Worm (Caenorhabditis elegans) whole organism, L4 larva: ENCODE data around the gene T03G6.7.

Source experiments
- F10B5.3 ChIP-seq: sonication (generic microtip); optimal IDR thresholded peaks from 2 replicates; lab custom pipeline; 2016; ENCODE audit warnings: mild to moderate bottlenecking, missing genetic modification characterization, missing compliant biosample characterization
- F26F4.8 ChIP-seq: fragments of 200-800 bp; sonication (Bioruptor generic); conservative IDR thresholded peaks from 2 replicates; pipeline ENCODE4 v1.3.6; 2022; ENCODE audit warnings: missing genetic modification characterization, missing compliant biosample characterization
- F37D6.2 ChIP-seq: sonication (generic microtip); optimal IDR thresholded peaks from 2 replicates; lab custom pipeline; 2016; ENCODE audit warnings: mild to moderate bottlenecking, missing genetic modification characterization, missing compliant biosample characterization
- F44E2.7 ChIP-seq: fragments of 200-800 bp; sonication (Bioruptor generic); IDR thresholded peaks from 2 replicates; pipeline ENCODE4 v2.1.2; 2022; ENCODE audit warnings: missing genetic modification characterization, missing compliant biosample characterization
- F49E8.2 ChIP-seq: sonication (generic microtip); optimal IDR thresholded peaks from 2 replicates; lab custom pipeline; 2016; ENCODE audit warnings: missing compliant biosample characterization, mild to moderate bottlenecking, missing genetic modification characterization, borderline replicate concordance
- T20F7.1 ChIP-seq: fragments of 200-800 bp; sonication (Bioruptor generic); optimal IDR thresholded peaks from 2 replicates; lab custom pipeline; 2018; ENCODE audit warnings: mild to moderate bottlenecking, missing genetic modification characterization, missing compliant biosample characterization
- Y105C5A.15 ChIP-seq: fragments of 200-800 bp; sonication (Bioruptor generic); IDR thresholded peaks from 2 replicates; pipeline ENCODE4 v1.3.6; 2022; ENCODE audit warnings: missing genetic modification characterization, missing compliant biosample characterization
- Y48G9A.11 ChIP-seq: fragments of 200-800 bp; sonication (Bioruptor generic); IDR thresholded peaks from 2 replicates; pipeline ENCODE4 v1.3.6; 2022; ENCODE audit warnings: missing genetic modification reagents, missing genetic modification characterization, missing compliant biosample characterization
- Y5F2A.4 ChIP-seq: fragments of 200-800 bp; sonication (Bioruptor generic); optimal IDR thresholded peaks from 2 replicates; lab custom pipeline; 2018; ENCODE audit warnings: mild to moderate bottlenecking, missing genetic modification characterization, missing compliant biosample characterization
- Y75B8A.6 ChIP-seq: fragments of 200-800 bp; sonication (Bioruptor generic); IDR thresholded peaks from 2 replicates; pipeline ENCODE4 v1.3.6; 2022; ENCODE audit warnings: missing genetic modification reagents, missing genetic modification characterization, missing compliant biosample characterization
- ZK337.2 ChIP-seq: fragments of 200-800 bp; sonication (Bioruptor generic); IDR thresholded peaks from 2 replicates; pipeline ENCODE4 v1.3.6; 2022; ENCODE audit warnings: missing genetic modification reagents, missing genetic modification characterization, missing compliant biosample characterization
- aha-1 ChIP-seq: fragments of 150-350 bp; peaks from one replicate; lab custom pipeline; 2014; ENCODE audit warnings: missing biosample characterization, missing genetic modification characterization
- arid-1 ChIP-seq: fragments of 200-800 bp; sonication (Bioruptor generic); conservative IDR thresholded peaks from 2 replicates; pipeline ENCODE4 v1.3.6; 2022; ENCODE audit warnings: missing genetic modification reagents, missing genetic modification characterization, missing compliant biosample characterization
- ceh-20 ChIP-seq: fragments of 200-800 bp; sonication (Bioruptor generic); IDR thresholded peaks from 2 replicates; pipeline ENCODE4 v1.3.6; 2022; ENCODE audit warnings: missing genetic modification reagents, missing genetic modification characterization, missing compliant biosample characterization
- ceh-28 ChIP-seq: fragments of 150-350 bp; optimal IDR thresholded peaks from 2 replicates; lab custom pipeline; 2014; ENCODE audit warnings: missing biosample characterization, missing genetic modification reagents, missing genetic modification characterization
- ceh-32 ChIP-seq: sonication (generic microtip); optimal IDR thresholded peaks from 2 replicates; lab custom pipeline; 2016; ENCODE audit warnings: mild to moderate bottlenecking, missing genetic modification characterization, missing compliant biosample characterization; ENCODE audit not compliant: poor library complexity
- ceh-62 ChIP-seq: sonication (generic microtip); optimal IDR thresholded peaks from 2 replicates; lab custom pipeline; 2017; ENCODE audit warnings: missing biosample characterization, missing genetic modification characterization
- ceh-82 ChIP-seq: sonication (generic microtip); optimal IDR thresholded peaks from 2 replicates; lab custom pipeline; 2017; ENCODE audit warnings: missing biosample characterization, missing genetic modification characterization
- daf-16 ChIP-seq, 3 experiments: sonication (generic microtip); optimal IDR thresholded peaks; 2 replicates each; lab custom pipeline; 2016 to 2017; ENCODE audit warnings: missing genetic modification characterization in 3 of 3, missing genetic modification reagents in 3 of 3, mild to moderate bottlenecking in 2 of 3, missing compliant biosample characterization in 2 of 3, missing biosample characterization in 1 of 3, moderate library complexity in 1 of 3
- dmd-6 ChIP-seq: fragments of 200-800 bp; sonication (Bioruptor generic); IDR thresholded peaks from 2 replicates; pipeline ENCODE4 v1.3.6; 2022; ENCODE audit warnings: missing genetic modification reagents, missing genetic modification characterization, missing compliant biosample characterization
- egl-27 ChIP-seq: sonication (generic microtip); optimal IDR thresholded peaks from 3 replicates; lab custom pipeline; 2017; ENCODE audit warnings: missing biosample characterization, missing genetic modification reagents, missing genetic modification characterization
- fkh-10 ChIP-seq: fragments of 150-350 bp; optimal IDR thresholded peaks from 2 replicates; lab custom pipeline; 2014; ENCODE audit warnings: missing biosample characterization, missing genetic modification reagents, missing genetic modification characterization
- fos-1 ChIP-seq: fragments of 150-350 bp; optimal IDR thresholded peaks from 2 replicates; lab custom pipeline; 2014; ENCODE audit warnings: missing biosample characterization, missing genetic modification characterization
- gei-8 ChIP-seq: fragments of 200-800 bp; sonication (Bioruptor generic); optimal IDR thresholded peaks from 2 replicates; lab custom pipeline; 2018; ENCODE audit warnings: mild to moderate bottlenecking, missing genetic modification characterization, missing compliant biosample characterization
- hif-1 ChIP-seq, 2 experiments: sonication (generic microtip); optimal IDR thresholded peaks; 2 replicates each; lab custom pipeline; 2016 to 2017; ENCODE audit warnings: missing compliant biosample characterization in 2 of 2, missing genetic modification characterization in 2 of 2, missing genetic modification reagents in 2 of 2, missing genotype in 2 of 2, mild to moderate bottlenecking in 1 of 2
- hlh-11 ChIP-seq: fragments of 200-800 bp; sonication (Bioruptor generic); optimal IDR thresholded peaks from 2 replicates; lab custom pipeline; 2018; ENCODE audit warnings: mild to moderate bottlenecking, missing genetic modification characterization, missing compliant biosample characterization
- hlh-30 ChIP-seq: sonication (generic microtip); optimal IDR thresholded peaks from 2 replicates; lab custom pipeline; 2017; ENCODE audit warnings: antibody characterized with exemption, mild to moderate bottlenecking, missing genetic modification characterization, missing compliant biosample characterization; ENCODE audit not compliant: insufficient read depth
- hmg-1.1 ChIP-seq: fragments of 200-800 bp; sonication (Bioruptor generic); IDR thresholded peaks from 2 replicates; pipeline ENCODE4 v1.3.6; 2022; ENCODE audit warnings: missing genetic modification reagents, missing genetic modification characterization, missing compliant biosample characterization
- jun-1 ChIP-seq: fragments of 150-350 bp; optimal IDR thresholded peaks from 2 replicates; lab custom pipeline; 2014; ENCODE audit warnings: missing biosample characterization, missing genetic modification reagents, missing genetic modification characterization
- lim-7 ChIP-seq: fragments of 200-800 bp; sonication (Bioruptor generic); IDR thresholded peaks from 2 replicates; pipeline ENCODE4 v1.3.6; 2022; ENCODE audit warnings: missing genetic modification characterization, missing compliant biosample characterization
- lin-38 ChIP-seq: fragments of 200-800 bp; sonication (Bioruptor generic); IDR thresholded peaks from 2 replicates; pipeline ENCODE4 v1.3.6; 2022; ENCODE audit warnings: missing genetic modification reagents, missing genetic modification characterization, missing compliant biosample characterization
- lin-39 ChIP-seq: fragments of 150-350 bp; optimal IDR thresholded peaks from 2 replicates; lab custom pipeline; 2014; ENCODE audit warnings: missing biosample characterization, missing genetic modification reagents, missing genetic modification characterization
- lsy-2 ChIP-seq, 2 experiments: fragments of 150-350 bp in 1 of 2; sonication (generic microtip) in 1 of 2; optimal IDR thresholded peaks; 2 replicates each; lab custom pipeline; 2014 to 2017; ENCODE audit warnings: missing biosample characterization in 2 of 2, missing genetic modification characterization in 2 of 2
- madf-5 ChIP-seq, 2 experiments: fragments of 200-800 bp; sonication (Bioruptor generic); IDR thresholded peaks; 2 replicates each; pipeline ENCODE4 v1.3.6; 2022; ENCODE audit warnings: missing compliant biosample characterization in 2 of 2, missing genetic modification characterization in 2 of 2
- nhr-102 ChIP-seq: sonication (generic microtip); optimal IDR thresholded peaks from 2 replicates; lab custom pipeline; 2016; ENCODE audit warnings: mild to moderate bottlenecking, missing genetic modification characterization, moderate library complexity, missing compliant biosample characterization
- nhr-11 ChIP-seq: fragments of 150-350 bp; optimal IDR thresholded peaks from 2 replicates; lab custom pipeline; 2014; ENCODE audit warnings: missing biosample characterization, missing genetic modification characterization
- nhr-25 ChIP-seq: sonication (generic microtip); optimal IDR thresholded peaks from 2 replicates; lab custom pipeline; 2017; ENCODE audit warnings: missing genetic modification characterization, mild to moderate bottlenecking, missing compliant biosample characterization, antibody characterized with exemption, moderate library complexity, borderline replicate concordance; ENCODE audit not compliant: insufficient read depth
- nhr-28 ChIP-seq: fragments of 150-350 bp; optimal IDR thresholded peaks from 2 replicates; lab custom pipeline; 2014; ENCODE audit warnings: missing biosample characterization, missing genetic modification characterization
- nhr-48 ChIP-seq: sonication (generic microtip); optimal IDR thresholded peaks from 2 replicates; lab custom pipeline; 2016; ENCODE audit warnings: mild to moderate bottlenecking, missing genetic modification characterization, missing compliant biosample characterization
- nhr-6 ChIP-seq: fragments of 150-350 bp; optimal IDR thresholded peaks from 2 replicates; lab custom pipeline; 2014; ENCODE audit warnings: missing biosample characterization, missing genetic modification characterization
- nhr-76 ChIP-seq: fragments of 150-350 bp; optimal IDR thresholded peaks from 2 replicates; lab custom pipeline; 2014; ENCODE audit warnings: missing biosample characterization, missing genetic modification characterization
- php-3 ChIP-seq: fragments of 200-800 bp; sonication (Bioruptor generic); IDR thresholded peaks from 2 replicates; pipeline ENCODE4 v1.3.6; 2022; ENCODE audit warnings: missing genetic modification reagents, missing genetic modification characterization, missing compliant biosample characterization
- snpc-1.2 ChIP-seq: fragments of 200-800 bp; sonication (Bioruptor generic); IDR thresholded peaks from 2 replicates; pipeline ENCODE4 v1.3.6; 2022; ENCODE audit warnings: missing genetic modification reagents, missing genetic modification characterization, missing compliant biosample characterization
- spr-1 ChIP-seq: sonication (generic microtip); optimal IDR thresholded peaks from 2 replicates; lab custom pipeline; 2016; ENCODE audit warnings: mild to moderate bottlenecking, missing genetic modification characterization, missing compliant biosample characterization
- spr-3 ChIP-seq: fragments of 200-800 bp; sonication (Bioruptor generic); optimal IDR thresholded peaks from 2 replicates; lab custom pipeline; 2018; ENCODE audit warnings: mild to moderate bottlenecking, missing genetic modification characterization, missing compliant biosample characterization
- tag-97 ChIP-seq: fragments of 200-800 bp; sonication (Bioruptor generic); IDR thresholded peaks from 2 replicates; pipeline ENCODE4 v1.3.6; 2022; ENCODE audit warnings: missing genetic modification characterization, missing compliant biosample characterization
- vab-7 ChIP-seq: fragments of 200-800 bp; sonication (Bioruptor generic); IDR thresholded peaks from 2 replicates; pipeline ENCODE4 v1.3.6; 2022; ENCODE audit warnings: missing genetic modification reagents, missing genetic modification characterization, missing compliant biosample characterization
- zip-11 ChIP-seq: fragments of 200-800 bp; sonication (Bioruptor generic); IDR thresholded peaks from 2 replicates; pipeline ENCODE4 v1.3.6; 2022; ENCODE audit warnings: missing genetic modification characterization, missing compliant biosample characterization
- ztf-7 ChIP-seq: fragments of 150-350 bp; optimal IDR thresholded peaks from 2 replicates; lab custom pipeline; 2014; ENCODE audit warnings: missing biosample characterization, missing genetic modification characterization

Gene T03G6.7

ce11 chrX:2592670-2593280, 1.1 kb upstream of the T03G6.7 start (continued):
- TF ChIP-seq F26F4.8 (GFP tag; lab: Robert Waterston, UW) (no peak), snpc-1.2 (no peak), Y48G9A.11 (no peak), lin-38 (no peak), ztf-7 (tag; lab: Kevin White, UChicago) (no peak), zip-11 (GFP tag; lab: Robert Waterston, UW) (no peak), egl-27 (tag; lab: Kevin White, UChicago) (no peak), Y105C5A.15 (no peak), ceh-82 (tag; lab: Kevin White, UChicago) (no peak), Y5F2A.4 (GFP tag; lab: Kevin White, UChicago) (no peak), lim-7 (no peak), nhr-25 (peak; percentile 23), hif-1 (tag; optimal IDR thresholded peaks at IDR 0.05; lab: Kevin White, UChicago) (peak; percentile 0 to 92), tag-97 (no peak), hmg-1.1 (no peak), spr-3 (no peak), F49E8.2 (tag; lab: Kevin White, UChicago) (no peak), jun-1 (tag; lab: Kevin White, UChicago) (no peak), F10B5.3 (tag; lab: Kevin White, UChicago) (no peak), spr-1 (tag; lab: Kevin White, UChicago) (no peak), vab-7 (no peak), ceh-28 (no peak), hlh-30 (tag; lab: Kevin White, UChicago) (peak; percentile 10), F37D6.2 (no peak), ceh-32 (no peak), aha-1 (tag; lab: Kevin White, UChicago) (peak; percentile 95), hlh-11 (tag; lab: Kevin White, UChicago) (peak; percentile 44), T20F7.1 (GFP tag; lab: Kevin White, UChicago) (no peak), nhr-6 (tag; lab: Kevin White, UChicago) (no peak), nhr-102 (no peak), F44E2.7 (no peak), dmd-6 (GFP tag; lab: Robert Waterston, UW) (peak; percentile 69), nhr-48 (tag; lab: Kevin White, UChicago) (no peak), Y75B8A.6 (GFP tag; lab: Robert Waterston, UW) (no peak), ZK337.2 (GFP tag; lab: Robert Waterston, UW) (no peak), php-3 (GFP tag; lab: Robert Waterston, UW) (no peak), lin-39 (tag; lab: Kevin White, UChicago) (no peak), ceh-62 (no peak), daf-16 (GFP tag; optimal IDR thresholded peaks at IDR 0.05; lab: Kevin White, UChicago) (peak in 1 of 2 experiments; percentile 49), daf-16 (tag; optimal IDR thresholded peaks at IDR 0.05; lab: Kevin White, UChicago) (peak; percentile 27), gei-8 (no peak)

ce11 chrX:2595027-2595756, 1.4 kb downstream of the T03G6.7 start:
- TF ChIP-seq lsy-2 (tag; optimal IDR thresholded peaks at IDR 0.05; lab: Kevin White, UChicago) (peak in 1 of 2 experiments; percentile 43), arid-1 (GFP tag; lab: Robert Waterston, UW) (no peak), fos-1 (tag; lab: Kevin White, UChicago) (no peak), nhr-76 (tag; lab: Kevin White, UChicago) (no peak), nhr-25 (no peak), hlh-30 (tag; lab: Kevin White, UChicago) (peak; percentile 39), T20F7.1 (GFP tag; lab: Kevin White, UChicago) (no peak), ceh-20 (GFP tag; lab: Robert Waterston, UW) (peak; percentile 71), madf-5 (GFP tag; IDR thresholded peaks at IDR 0.05; lab: Robert Waterston, UW) (no peak), daf-16 (GFP tag; optimal IDR thresholded peaks at IDR 0.05; lab: Kevin White, UChicago) (peak in 1 of 2 experiments; percentile 43), daf-16 (tag; optimal IDR thresholded peaks at IDR 0.05; lab: Kevin White, UChicago) (no peak), hif-1 (tag; optimal IDR thresholded peaks at IDR 0.05; lab: Kevin White, UChicago) (peak in 1 of 2 experiments; percentile 7), F26F4.8 (GFP tag; lab: Robert Waterston, UW) (no peak), fkh-10 (peak; percentile 14), nhr-11 (tag; lab: Kevin White, UChicago) (peak; percentile 31), hlh-11 (tag; lab: Kevin White, UChicago) (peak; percentile 63), nhr-28 (tag; lab: Kevin White, UChicago) (no peak)
